Worm (Caenorhabditis elegans) whole organism, L3 larva: ENCODE data around the gene C17C3.15.

Source experiments
- R02D3.7 ChIP-seq: fragments of 150-350 bp; optimal IDR thresholded peaks from 2 replicates; lab custom pipeline; 2014; ENCODE audit warnings: missing biosample characterization, missing genetic modification characterization
- ZK546.5 ChIP-seq: sonication (generic microtip); optimal IDR thresholded peaks from 2 replicates; lab custom pipeline; 2017; ENCODE audit warnings: missing biosample characterization, missing genetic modification characterization
- aly-2 ChIP-seq: fragments of 150-350 bp; optimal IDR thresholded peaks from 2 replicates; lab custom pipeline; 2014; ENCODE audit warnings: missing biosample characterization, missing genetic modification characterization
- ama-1 ChIP-seq: fragments of 150-350 bp; optimal IDR thresholded peaks from 2 replicates; lab custom pipeline; 2018
- ceh-28 ChIP-seq: fragments of 150-350 bp; optimal IDR thresholded peaks from 2 replicates; lab custom pipeline; 2014; ENCODE audit warnings: missing biosample characterization, missing genetic modification reagents, missing genetic modification characterization
- ceh-82 ChIP-seq: fragments of 150-350 bp; optimal IDR thresholded peaks from 2 replicates; lab custom pipeline; 2014; ENCODE audit warnings: missing biosample characterization, missing genetic modification characterization
- ceh-9 ChIP-seq: sonication (generic microtip); optimal IDR thresholded peaks from 2 replicates; lab custom pipeline; 2018; ENCODE audit warnings: missing biosample characterization, missing genetic modification characterization
- daf-12 ChIP-seq: fragments of 150-350 bp; optimal IDR thresholded peaks from 2 replicates; lab custom pipeline; 2014; ENCODE audit warnings: missing biosample characterization, missing genetic modification reagents, missing genetic modification characterization
- egl-27 ChIP-seq: sonication (generic microtip); optimal IDR thresholded peaks from 4 replicates; lab custom pipeline; 2017; ENCODE audit warnings: missing biosample characterization, missing genetic modification reagents, missing genetic modification characterization
- egl-5 ChIP-seq: fragments of 150-350 bp; optimal IDR thresholded peaks from 2 replicates; lab custom pipeline; 2017; ENCODE audit warnings: missing biosample characterization, missing genetic modification reagents, missing genetic modification characterization, inconsistent platforms
- elt-2 ChIP-seq: sonication (generic microtip); optimal IDR thresholded peaks from 2 replicates; lab custom pipeline; 2016; ENCODE audit warnings: missing genetic modification reagents, mild to moderate bottlenecking, missing genetic modification characterization, missing compliant biosample characterization
- elt-3 ChIP-seq, 3 experiments: fragments of 150-350 bp in 1 of 3; sonication (generic microtip) in 2 of 3; optimal IDR thresholded peaks; 2 replicates in 2 of 3; 4 replicates in 1 of 3; lab custom pipeline; 2014 to 2017; ENCODE audit warnings: missing biosample characterization in 3 of 3, missing genetic modification characterization in 3 of 3
- eor-1 ChIP-seq, 2 experiments: fragments of 150-350 bp; optimal IDR thresholded peaks; 2 replicates each; lab custom pipeline; 2014 to 2018; ENCODE audit warnings: missing biosample characterization in 2 of 2, missing genetic modification characterization in 2 of 2
- fkh-10 ChIP-seq: sonication (generic microtip); optimal IDR thresholded peaks from 2 replicates; lab custom pipeline; 2017; ENCODE audit warnings: missing biosample characterization, missing genetic modification reagents, missing genetic modification characterization
- jun-1 ChIP-seq: fragments of 150-350 bp; optimal IDR thresholded peaks from 2 replicates; lab custom pipeline; 2014; ENCODE audit warnings: missing biosample characterization, missing genetic modification reagents, missing genetic modification characterization
- lin-39 ChIP-seq: fragments of 150-350 bp; optimal IDR thresholded peaks from 2 replicates; lab custom pipeline; 2018; ENCODE audit warnings: missing biosample characterization, missing genetic modification reagents, missing genetic modification characterization
- mdl-1 ChIP-seq: fragments of 150-350 bp; optimal IDR thresholded peaks from 2 replicates; lab custom pipeline; 2014; ENCODE audit warnings: missing biosample characterization, missing genetic modification characterization
- nfya-1 ChIP-seq: sonication (generic microtip); optimal IDR thresholded peaks from 2 replicates; lab custom pipeline; 2017; ENCODE audit warnings: missing genetic modification characterization, mild to moderate bottlenecking, missing compliant biosample characterization, antibody characterized with exemption, moderate library complexity; ENCODE audit not compliant: insufficient read depth
- nhr-28 ChIP-seq: fragments of 150-350 bp; optimal IDR thresholded peaks from 2 replicates; lab custom pipeline; 2014; ENCODE audit warnings: missing biosample characterization, missing genetic modification characterization
- nhr-43 ChIP-seq: sonication (generic microtip); optimal IDR thresholded peaks from 2 replicates; lab custom pipeline; 2016; ENCODE audit warnings: mild to moderate bottlenecking, missing genetic modification characterization, missing compliant biosample characterization; ENCODE audit not compliant: poor library complexity, severe bottlenecking
- nhr-76 ChIP-seq: fragments of 150-350 bp; sonication (generic microtip); optimal IDR thresholded peaks from 5 replicates; lab custom pipeline; 2014; ENCODE audit warnings: missing biosample characterization, missing genetic modification characterization
- pha-4 ChIP-seq: fragments of 150-350 bp; optimal IDR thresholded peaks from 2 replicates; lab custom pipeline; 2014; ENCODE audit warnings: missing biosample characterization, missing genetic modification reagents, missing genetic modification characterization
- pqm-1 ChIP-seq: fragments of 150-350 bp; optimal IDR thresholded peaks from 2 replicates; lab custom pipeline; 2017; ENCODE audit warnings: missing biosample characterization, missing genetic modification characterization, inconsistent platforms
- sea-2 ChIP-seq: fragments of 150-350 bp; sonication (generic microtip); optimal IDR thresholded peaks from 4 replicates; lab custom pipeline; 2014; ENCODE audit warnings: missing biosample characterization, missing genetic modification reagents, missing genetic modification characterization
- skn-1 ChIP-seq: fragments of 150-350 bp; optimal IDR thresholded peaks from 2 replicates; lab custom pipeline; 2014; ENCODE audit warnings: missing biosample characterization, missing genetic modification characterization
- snpc-4 ChIP-seq: fragments of 150-350 bp; optimal IDR thresholded peaks from 2 replicates; lab custom pipeline; 2014; ENCODE audit warnings: missing biosample characterization, missing genetic modification characterization
- unc-39 ChIP-seq: sonication (generic microtip); optimal IDR thresholded peaks from 4 replicates; lab custom pipeline; 2017; ENCODE audit warnings: missing biosample characterization, missing genetic modification characterization
- unc-62 ChIP-seq: fragments of 150-350 bp; sonication (generic microtip); optimal IDR thresholded peaks from 4 replicates; lab custom pipeline; 2014; ENCODE audit warnings: missing biosample characterization, missing genetic modification reagents, missing genetic modification characterization
- ztf-11 ChIP-seq: fragments of 150-350 bp; optimal IDR thresholded peaks from 2 replicates; lab custom pipeline; 2014; ENCODE audit warnings: missing biosample characterization, missing genetic modification characterization
- ztf-4 ChIP-seq: fragments of 150-350 bp; optimal IDR thresholded peaks from 2 replicates; lab custom pipeline; 2014; ENCODE audit warnings: missing biosample characterization, missing genetic modification characterization

Gene C17C3.15

ce11 chrII:5574925-5575324 is 4.5 kb downstream of the C17C3.15 start:
- peak; percentile 13 for TF ChIP-seq nhr-43 (tag; lab: Kevin White, UChicago)
- peak; percentile 26 for TF ChIP-seq elt-2 (tag; lab: Kevin White, UChicago)
- no peak for TF ChIP-seq ztf-4 (tag; lab: Kevin White, UChicago)
- TF ChIP-seq ZK546.5 (tag; lab: Kevin White, UChicago) = no peak
- no peak for TF ChIP-seq nfya-1 (tag; lab: Kevin White, UChicago)
- no peak for TF ChIP-seq ceh-82
- TF ChIP-seq, all 47 proteins: peak for 2

ce11 chrII:5577060-5577459 is 6.6 kb downstream of the C17C3.15 start:
- peak; percentile 61 for TF ChIP-seq nhr-43 (tag; lab: Kevin White, UChicago)
- no peak for TF ChIP-seq ceh-9
- peak; percentile 60 for TF ChIP-seq elt-2 (tag; lab: Kevin White, UChicago)
- TF ChIP-seq pha-4 (tag; lab: Kevin White, UChicago) = peak; percentile 34
- TF ChIP-seq lin-39 (tag; lab: Kevin White, UChicago) = peak; percentile 24
- TF ChIP-seq ceh-28 (tag; lab: Kevin White, UChicago) = no peak
- TF ChIP-seq unc-39 (tag; lab: Kevin White, UChicago) = no peak
- no peak for TF ChIP-seq mdl-1
- TF ChIP-seq R02D3.7 = no peak
- no peak for TF ChIP-seq fkh-10 (GFP tag; lab: Kevin White, UChicago)
- no peak for TF ChIP-seq unc-62 (GFP tag; lab: Kevin White, UChicago)
- TF ChIP-seq egl-27 = no peak
- TF ChIP-seq nfya-1 (tag; lab: Kevin White, UChicago) = peak; percentile 33
- peak; percentile 47 for TF ChIP-seq jun-1 (tag; lab: Kevin White, UChicago)
- TF ChIP-seq snpc-4 = peak; percentile 55
- TF ChIP-seq, all 47 proteins: peak for 7

DNA sequence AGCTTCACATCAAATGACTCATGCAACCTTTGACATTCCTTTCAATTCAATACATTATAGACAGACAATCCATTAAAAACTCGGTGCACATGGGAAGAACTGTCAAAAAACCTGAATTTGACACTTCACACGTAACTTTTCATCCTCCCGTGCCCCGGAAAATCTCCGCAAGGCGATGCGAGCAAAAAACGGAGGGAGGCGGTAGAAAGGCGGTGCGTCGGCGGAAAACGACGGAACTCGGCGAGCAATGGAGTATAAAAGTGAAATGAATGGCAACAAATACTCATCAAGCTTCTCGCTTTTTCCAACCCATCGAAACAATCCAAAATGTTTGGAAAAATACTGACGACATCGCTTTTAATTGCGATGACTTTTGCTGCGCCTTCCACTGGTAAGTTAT is 7.6 kb downstream of the C17C3.15 start, which contains the start of gene T25E4.1:
TSS of gene T25E4.1 (plus strand) at position 301 of the 400 bp plus-strand sequence.
- TF ChIP-seq lin-39 (tag; lab: Kevin White, UChicago) (no peak), ama-1 (lab: Kevin White, UChicago) (no peak), nfya-1 (tag; lab: Kevin White, UChicago) (no peak), elt-2 (tag; lab: Kevin White, UChicago) (no peak), daf-12 (tag; lab: Kevin White, UChicago) (no peak), mdl-1 (no peak)

DNA sequence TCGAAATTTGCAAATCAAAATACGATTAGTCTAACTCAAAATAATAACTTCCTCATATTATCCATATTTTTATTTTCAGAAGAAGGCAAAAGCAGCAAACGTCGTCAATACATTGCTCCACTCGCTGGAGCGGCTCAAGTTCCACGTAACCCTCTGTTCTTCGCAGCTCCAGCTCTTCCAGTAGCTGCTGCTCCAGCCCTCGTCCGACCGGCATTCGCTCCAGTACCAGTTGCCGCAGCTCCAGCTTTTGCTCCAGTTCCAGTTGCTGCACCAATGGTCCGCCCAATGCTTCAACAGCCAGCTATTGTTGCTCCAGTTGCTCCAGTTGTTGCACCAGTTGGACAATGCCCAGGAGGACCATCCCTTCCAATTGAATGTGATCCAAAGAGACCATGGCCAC is 8.3 kb downstream of the C17C3.15 start:
- TF ChIP-seq egl-5 (tag; lab: Kevin White, UChicago) = no peak
- no peak for TF ChIP-seq sea-2 (GFP tag; lab: Kevin White, UChicago)
- TF ChIP-seq jun-1 (tag; lab: Kevin White, UChicago) = no peak
- no peak for TF ChIP-seq elt-3 (tag; optimal IDR thresholded peaks at IDR 0.05; lab: Kevin White, UChicago)
- TF ChIP-seq nhr-43 (tag; lab: Kevin White, UChicago) = no peak

- TF ChIP-seq nhr-28 (tag; lab: Kevin White, UChicago) = no peak
- peak; percentile 58 for TF ChIP-seq pha-4 (tag; lab: Kevin White, UChicago)
These were observed 8.8 kb downstream of the C17C3.15 start for ce11 chrII:5579236-5579635.

- no peak for TF ChIP-seq skn-1 (tag; lab: Kevin White, UChicago)
- TF ChIP-seq ceh-82 = no peak
- TF ChIP-seq lin-39 (tag; lab: Kevin White, UChicago) = no peak
- TF ChIP-seq ztf-11 = no peak
- no peak for TF ChIP-seq pqm-1 (tag; lab: Kevin White, UChicago)
- no peak for TF ChIP-seq nhr-76 (tag; lab: Kevin White, UChicago)
- no peak for TF ChIP-seq aly-2 (tag; lab: Kevin White, UChicago)
- TF ChIP-seq elt-3 (tag; optimal IDR thresholded peaks at IDR 0.05; lab: Kevin White, UChicago) = no peak
- TF ChIP-seq ceh-9 = no peak
- no peak for TF ChIP-seq eor-1 (tag; optimal IDR thresholded peaks at IDR 0.05; lab: Kevin White, UChicago)
- no peak for TF ChIP-seq egl-5 (tag; lab: Kevin White, UChicago)
- TF ChIP-seq ceh-28 (tag; lab: Kevin White, UChicago) = no peak
- no peak for TF ChIP-seq elt-2 (tag; lab: Kevin White, UChicago)
These were observed 11.9 kb downstream of the C17C3.15 start, which contains the start of gene T25E4.2 for ce11 chrII:5582309-5582708. T25E4.2 (minus strand) TSS chrII:5582409.
